Worm (Caenorhabditis elegans) whole organism, L4/young adult: Measurements from ENCODE around the gene cutl-12.

Experiments
- W03F9.2 ChIP-seq: fragments of 150-350 bp; optimal IDR thresholded peaks from 2 replicates; lab custom pipeline; 2014; ENCODE audit warnings: missing biosample characterization, missing genetic modification characterization
- him-1 ChIP-seq: sonication (generic microtip); optimal IDR thresholded peaks from 2 replicates; lab custom pipeline; 2016; ENCODE audit warnings: missing genotype, missing genetic modification reagents, missing genetic modification characterization, missing compliant biosample characterization

DNA sequence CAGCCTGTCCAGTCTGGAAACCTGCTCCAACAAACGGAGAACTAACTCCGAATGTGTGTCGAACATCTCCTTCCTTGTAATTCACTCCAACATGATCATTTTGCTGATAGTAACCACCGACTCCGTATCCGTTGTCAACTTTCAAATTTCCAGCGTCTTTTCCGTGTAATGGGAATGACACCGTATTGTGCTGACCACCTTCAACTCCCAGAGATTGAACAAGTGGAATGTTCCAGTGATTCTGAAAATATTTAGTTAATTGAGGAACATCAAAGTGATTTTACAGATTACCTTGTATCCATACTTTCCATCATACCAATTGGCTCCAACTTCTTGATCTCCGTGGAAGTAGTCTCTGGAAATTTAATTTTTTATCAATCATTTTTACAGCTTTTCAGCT, 6.4 kb downstream of the cutl-12 start:
- TF ChIP-seq W03F9.2 (tag; lab: Kevin White, UChicago) (no peak), him-1 (tag; lab: Kevin White, UChicago) (no peak)
